Fruit fly (Drosophila melanogaster) whole organism, pupa: ENCODE data around the gene r.

Source experiments
- CG12605 ChIP-seq: fragments of 200-800 bp; sonication (Bioruptor generic); IDR thresholded peaks from 2 replicates; pipeline ENCODE4 v1.3.6; 2022; ENCODE audit warnings: missing biosample characterization, missing genetic modification characterization
- CG17806 ChIP-seq: fragments of 200-800 bp; sonication (Bioruptor generic); optimal IDR thresholded peaks from 2 replicates; lab custom pipeline; 2018; ENCODE audit warnings: missing biosample characterization, mild to moderate bottlenecking, missing genetic modification characterization, moderate library complexity
- CG8301 ChIP-seq: fragments of 200-800 bp; sonication (Bioruptor generic); optimal IDR thresholded peaks from 2 replicates; lab custom pipeline; 2018; ENCODE audit warnings: missing biosample characterization, mild to moderate bottlenecking, missing genetic modification characterization
- EcR ChIP-seq: fragments of 200-800 bp; sonication (Bioruptor generic); optimal IDR thresholded peaks from 3 replicates; lab custom pipeline; 2019; ENCODE audit warnings: missing biosample characterization, missing genetic modification characterization, mild to moderate bottlenecking, moderate library complexity, missing genetic modification reagents
- Pif1B ChIP-seq: fragments of 200-800 bp; sonication (Bioruptor generic); optimal IDR thresholded peaks from 3 replicates; lab custom pipeline; 2016; ENCODE audit warnings: missing biosample characterization, missing genetic modification characterization
- Snoo ChIP-seq: fragments of 200-800 bp; sonication (Bioruptor generic); optimal IDR thresholded peaks from 3 replicates; lab custom pipeline; 2017; ENCODE audit warnings: missing biosample characterization, mild to moderate bottlenecking, missing genetic modification characterization, inconsistent platforms
- rn ChIP-seq: fragments of 200-800 bp; sonication (Bioruptor generic); IDR thresholded peaks from 2 replicates; pipeline ENCODE4 v1.3.6; 2022; ENCODE audit warnings: missing biosample characterization, missing genetic modification characterization

dm6 chrX:16660632-16661031 is 5.5 kb downstream of the r start:
- TF ChIP-seq EcR (GFP tag; lab: Kevin White, UChicago): no peak
- TF ChIP-seq CG12605 (GFP tag; lab: Robert Waterston, UW): no peak
- TF ChIP-seq CG8301: no peak
- TF ChIP-seq CG17806 (tag; lab: Kevin White, UChicago): no peak
- no peak for TF ChIP-seq rn (GFP tag; lab: Robert Waterston, UW)
- no peak for TF ChIP-seq Snoo (tag; lab: Kevin White, UChicago)
- no peak for TF ChIP-seq Pif1B (GFP tag; lab: Kevin White, UChicago)
